Worm (Caenorhabditis elegans) whole organism, early embryonic: ENCODE results near the gene ceh-14.

Experiments used
- B0310.2 ChIP-seq: sonication (generic microtip); optimal IDR thresholded peaks from 2 replicates; lab custom pipeline; 2016; ENCODE audit warnings: mild to moderate bottlenecking, missing genetic modification characterization, missing compliant biosample characterization
- F13C5.2 ChIP-seq: sonication (generic microtip); optimal IDR thresholded peaks from 2 replicates; lab custom pipeline; 2017; ENCODE audit warnings: mild to moderate bottlenecking, missing genetic modification characterization, inconsistent platforms, missing compliant biosample characterization
- aly-1 ChIP-seq: sonication (generic microtip); optimal IDR thresholded peaks from 2 replicates; lab custom pipeline; 2016; ENCODE audit warnings: missing genetic modification characterization, missing compliant biosample characterization
- ama-1 ChIP-seq: fragments of 150-350 bp; optimal IDR thresholded peaks from 2 replicates; lab custom pipeline; 2014
- ceh-13 ChIP-seq: fragments of 200-800 bp; sonication (Bioruptor generic); optimal IDR thresholded peaks from 2 replicates; lab custom pipeline; 2018; ENCODE audit warnings: mild to moderate bottlenecking, missing genetic modification characterization, missing compliant biosample characterization
- ceh-36 ChIP-seq: sonication (generic microtip); optimal IDR thresholded peaks from 2 replicates; lab custom pipeline; 2016; ENCODE audit warnings: missing genetic modification characterization, inconsistent platforms, missing compliant biosample characterization
- ets-7 ChIP-seq: sonication (generic microtip); optimal IDR thresholded peaks from 2 replicates; lab custom pipeline; 2016; ENCODE audit warnings: missing genotype, missing genetic modification characterization, missing compliant biosample characterization
- flt-1 ChIP-seq: fragments of 200-800 bp; sonication (Bioruptor generic); IDR thresholded peaks from 2 replicates; pipeline ENCODE4 v1.3.6; 2022; ENCODE audit warnings: missing genetic modification characterization, missing compliant biosample characterization
- hmbx-1 ChIP-seq: sonication (generic microtip); optimal IDR thresholded peaks from 2 replicates; lab custom pipeline; 2016; ENCODE audit warnings: mild to moderate bottlenecking, missing genetic modification characterization, missing compliant biosample characterization
- hmg-4 ChIP-seq: fragments of 200-800 bp; sonication (Bioruptor generic); optimal IDR thresholded peaks from 2 replicates; lab custom pipeline; 2018; ENCODE audit warnings: mild to moderate bottlenecking, missing genetic modification characterization, missing compliant biosample characterization
- hnd-1 ChIP-seq: sonication (generic microtip); optimal IDR thresholded peaks from 2 replicates; lab custom pipeline; 2016; ENCODE audit warnings: missing genetic modification characterization, missing compliant biosample characterization
- pes-1 ChIP-seq: fragments of 200-800 bp; sonication (Bioruptor generic); IDR thresholded peaks from 2 replicates; pipeline ENCODE4 v1.3.6; 2022; ENCODE audit warnings: missing genetic modification reagents, missing genetic modification characterization, missing compliant biosample characterization
- scrt-1 ChIP-seq: fragments of 200-800 bp; sonication (Bioruptor generic); IDR thresholded peaks from 2 replicates; pipeline ENCODE4 v1.3.6; 2022; ENCODE audit warnings: missing genetic modification characterization, missing compliant biosample characterization
- sea-1 ChIP-seq: fragments of 200-800 bp; sonication (Bioruptor generic); conservative IDR thresholded peaks from 2 replicates; pipeline ENCODE4 v1.3.6; 2022; ENCODE audit warnings: missing genetic modification characterization, missing compliant biosample characterization
- tbx-11 ChIP-seq: fragments of 200-800 bp; sonication (Bioruptor generic); IDR thresholded peaks from 2 replicates; pipeline ENCODE4 v1.3.6; 2022; ENCODE audit warnings: missing genetic modification characterization, missing compliant biosample characterization
- tbx-37 ChIP-seq: fragments of 200-800 bp; sonication (Bioruptor generic); conservative IDR thresholded peaks from 2 replicates; pipeline ENCODE4 v1.3.6; 2022; ENCODE audit warnings: missing genetic modification reagents, missing genetic modification characterization, missing compliant biosample characterization
- tra-4 ChIP-seq: sonication (generic microtip); optimal IDR thresholded peaks from 2 replicates; lab custom pipeline; 2017; ENCODE audit warnings: missing genetic modification characterization, missing compliant biosample characterization

The ceh-14 gene

DNA sequence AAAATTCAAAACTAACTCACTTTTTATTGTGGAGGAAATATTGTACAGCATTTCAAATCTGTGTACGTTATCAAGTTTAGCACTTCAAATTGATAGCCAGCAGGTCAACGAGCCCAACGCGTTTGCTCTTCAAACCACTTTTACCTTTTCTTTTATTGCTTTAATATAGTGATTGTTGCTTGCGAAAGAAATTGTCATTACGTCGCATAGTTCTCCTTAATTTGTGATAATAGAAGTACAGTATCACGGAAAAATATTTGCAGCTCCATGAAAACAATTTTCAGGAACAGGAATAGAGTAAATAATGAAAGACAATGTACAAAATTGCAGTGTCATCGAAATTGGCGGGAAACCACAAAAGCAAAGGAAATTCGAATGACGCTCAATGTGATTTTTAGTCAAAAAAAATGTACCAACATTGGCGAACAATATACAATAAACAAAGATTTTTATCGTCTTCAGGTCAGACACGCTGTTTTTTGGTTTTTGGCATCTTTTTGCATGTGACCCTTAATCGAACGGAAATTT, 26.5 kb upstream of the ceh-14 start, which contains the start of the genes PDB1.1 and F08C6.5:
Gene PDB1.1, minus strand, starts transcription at position 158 of the 528 bp plus-strand sequence.
Gene F08C6.5, plus strand, starts transcription at position 478 of the 528 bp plus-strand sequence.
- no peak for TF ChIP-seq pes-1 (GFP tag; lab: Robert Waterston, UW)
- no peak for TF ChIP-seq tbx-11 (GFP tag; lab: Robert Waterston, UW)
- TF ChIP-seq sea-1 (GFP tag; lab: Robert Waterston, UW) = no peak
- no peak for TF ChIP-seq hnd-1 (tag; lab: Kevin White, UChicago)
- TF ChIP-seq ceh-13 (GFP tag; lab: Kevin White, UChicago) = no peak
- TF ChIP-seq F13C5.2 (tag; lab: Kevin White, UChicago) = no peak
- TF ChIP-seq flt-1 (GFP tag; lab: Robert Waterston, UW) = no peak
- TF ChIP-seq aly-1 (tag; lab: Kevin White, UChicago) = no peak
- TF ChIP-seq ets-7 (tag; lab: Kevin White, UChicago) = no peak
- TF ChIP-seq hmg-4 (GFP tag; lab: Kevin White, UChicago) = no peak
- no peak for TF ChIP-seq tbx-37 (GFP tag; lab: Robert Waterston, UW)
- no peak for TF ChIP-seq scrt-1 (GFP tag; lab: Robert Waterston, UW)
- no peak for TF ChIP-seq ama-1 (lab: Kevin White, UChicago)
- no peak for TF ChIP-seq hmbx-1 (tag; lab: Kevin White, UChicago)
- TF ChIP-seq tra-4 (tag; lab: Kevin White, UChicago) = no peak
- TF ChIP-seq B0310.2 (tag; lab: Kevin White, UChicago) = no peak
- TF ChIP-seq ceh-36 = no peak

DNA sequence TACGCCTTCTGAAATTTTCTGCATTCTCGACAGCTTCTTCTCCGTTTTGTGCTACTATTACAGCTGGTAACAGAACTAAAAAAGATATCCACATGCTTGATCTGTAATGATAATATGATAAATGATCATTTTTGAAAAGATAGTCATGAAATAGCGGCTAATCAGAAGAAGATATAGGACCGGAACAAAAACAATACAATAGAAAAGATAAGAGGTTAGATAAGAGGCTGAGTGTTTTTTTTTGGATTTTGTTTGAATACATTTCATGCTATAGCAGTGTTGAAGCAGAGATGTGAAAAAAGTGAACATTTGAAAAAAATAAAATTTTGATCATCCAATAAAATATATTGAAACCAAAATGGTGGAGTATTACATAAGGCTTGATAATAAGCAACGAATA, 21.8 kb upstream of the ceh-14 start, which contains the start of gene F46C8.8:
Gene F46C8.8, minus strand, starts transcription at position 101 of the 400 bp plus-strand sequence.
- TF ChIP-seq tbx-37 (GFP tag; lab: Robert Waterston, UW) (no peak), ceh-36 (no peak), hmg-4 (GFP tag; lab: Kevin White, UChicago) (no peak), B0310.2 (tag; lab: Kevin White, UChicago) (no peak), hmbx-1 (tag; lab: Kevin White, UChicago) (no peak), sea-1 (GFP tag; lab: Robert Waterston, UW) (no peak), scrt-1 (GFP tag; lab: Robert Waterston, UW) (no peak), flt-1 (GFP tag; lab: Robert Waterston, UW) (no peak), ets-7 (tag; lab: Kevin White, UChicago) (no peak), ama-1 (lab: Kevin White, UChicago) (no peak), ceh-13 (GFP tag; lab: Kevin White, UChicago) (no peak)

DNA sequence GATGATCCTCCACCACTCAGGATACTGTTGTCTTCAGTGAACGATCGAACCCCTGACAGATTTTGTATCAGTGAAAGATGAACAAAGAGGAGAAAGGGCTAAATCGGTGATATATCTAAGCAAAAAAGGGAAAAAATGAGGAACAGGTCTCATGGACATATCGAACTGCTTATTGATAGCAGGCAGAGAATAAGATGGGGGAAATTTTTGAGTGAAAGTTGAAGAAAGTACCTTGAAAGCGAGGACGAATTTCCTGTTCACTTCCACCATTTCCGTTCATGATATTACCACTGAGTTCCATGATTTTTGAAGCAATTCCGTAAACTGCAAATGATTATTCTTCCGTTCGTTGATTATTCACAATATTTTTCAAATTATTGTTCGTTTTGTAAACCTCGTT, 20.8 kb upstream of the ceh-14 start:
- TF ChIP-seq pes-1 (GFP tag; lab: Robert Waterston, UW) (no peak), sea-1 (GFP tag; lab: Robert Waterston, UW) (no peak), hnd-1 (tag; lab: Kevin White, UChicago) (no peak), scrt-1 (GFP tag; lab: Robert Waterston, UW) (no peak), ets-7 (tag; lab: Kevin White, UChicago) (no peak), tbx-37 (GFP tag; lab: Robert Waterston, UW) (no peak), F13C5.2 (tag; lab: Kevin White, UChicago) (no peak), hmg-4 (GFP tag; lab: Kevin White, UChicago) (no peak), ama-1 (lab: Kevin White, UChicago) (no peak), flt-1 (GFP tag; lab: Robert Waterston, UW) (no peak), hmbx-1 (tag; lab: Kevin White, UChicago) (no peak), tra-4 (tag; lab: Kevin White, UChicago) (no peak), ceh-36 (no peak), aly-1 (tag; lab: Kevin White, UChicago) (no peak), ceh-13 (GFP tag; lab: Kevin White, UChicago) (no peak), tbx-11 (GFP tag; lab: Robert Waterston, UW) (no peak), B0310.2 (tag; lab: Kevin White, UChicago) (no peak)

DNA sequence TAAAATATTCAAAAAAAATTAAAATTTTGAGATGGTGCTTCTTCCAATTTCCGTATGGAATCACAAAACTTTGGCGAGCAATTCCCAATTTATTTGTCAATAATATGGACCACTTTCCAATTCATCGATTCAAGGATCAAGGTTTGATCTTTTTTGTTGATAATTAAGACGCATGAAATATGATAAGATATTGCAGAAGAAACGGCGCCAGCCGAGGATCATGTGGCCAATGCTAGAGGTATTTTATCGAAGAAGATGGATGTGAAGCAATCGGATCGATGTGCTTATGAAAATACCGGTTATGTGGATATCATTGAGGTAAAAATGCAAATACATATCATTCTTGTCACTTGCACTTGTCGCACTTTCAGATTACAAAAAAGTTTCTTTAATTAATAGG, 17.9 kb upstream of the ceh-14 start:
- TF ChIP-seq F13C5.2 (tag; lab: Kevin White, UChicago) (no peak), tbx-11 (GFP tag; lab: Robert Waterston, UW) (no peak), scrt-1 (GFP tag; lab: Robert Waterston, UW) (no peak), hnd-1 (tag; lab: Kevin White, UChicago) (no peak), tra-4 (tag; lab: Kevin White, UChicago) (no peak)

DNA sequence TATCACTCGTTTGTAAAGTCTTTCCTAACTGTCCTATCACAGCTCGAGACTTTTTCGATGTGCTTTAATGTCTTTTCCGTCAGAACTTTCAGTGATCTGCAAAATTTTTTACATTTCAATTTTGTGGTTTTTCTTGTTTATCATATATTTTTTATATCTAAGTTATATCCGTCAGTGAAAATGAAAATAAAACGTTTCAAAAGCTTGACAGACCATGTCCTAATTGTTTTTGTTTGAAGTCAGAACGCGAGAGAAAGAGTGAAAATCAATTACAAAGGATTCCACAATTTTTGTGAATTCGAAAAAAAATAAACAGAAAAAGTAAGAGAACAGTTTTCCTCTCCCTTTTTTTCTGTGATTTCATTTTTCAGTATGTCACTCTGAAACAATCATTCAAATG, 15.6 kb upstream of the ceh-14 start, which contains the start of gene F46C8.1:
Gene F46C8.1, plus strand, starts transcription at position 301 of the 400 bp plus-strand sequence.
- no peak for TF ChIP-seq ets-7 (tag; lab: Kevin White, UChicago)
- no peak for TF ChIP-seq B0310.2 (tag; lab: Kevin White, UChicago)
- no peak for TF ChIP-seq tbx-37 (GFP tag; lab: Robert Waterston, UW)
- no peak for TF ChIP-seq tbx-11 (GFP tag; lab: Robert Waterston, UW)
- TF ChIP-seq ceh-13 (GFP tag; lab: Kevin White, UChicago) = no peak
- TF ChIP-seq hmg-4 (GFP tag; lab: Kevin White, UChicago) = no peak

DNA sequence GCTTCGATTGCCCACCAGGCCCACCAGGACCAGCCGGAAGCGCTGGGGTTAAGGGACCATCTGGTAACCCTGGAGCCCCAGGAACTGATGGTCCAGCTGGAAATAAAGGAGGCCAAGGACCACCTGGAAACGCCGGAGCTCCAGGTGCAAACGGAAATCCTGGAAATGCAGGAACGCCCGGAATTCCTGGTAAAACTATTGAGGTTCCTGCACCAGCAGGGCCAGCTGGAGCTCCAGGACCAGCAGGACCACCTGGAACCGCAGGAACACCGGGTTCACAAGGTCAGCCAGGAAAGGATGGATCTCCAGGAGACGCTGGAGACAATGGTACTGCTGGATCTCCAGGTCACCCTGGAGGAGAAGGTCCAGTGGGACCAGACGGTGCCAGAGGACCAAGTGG, 15.2 kb upstream of the ceh-14 start:
- TF ChIP-seq ama-1 (lab: Kevin White, UChicago) (no peak), hnd-1 (tag; lab: Kevin White, UChicago) (no peak), B0310.2 (tag; lab: Kevin White, UChicago) (no peak), tbx-37 (GFP tag; lab: Robert Waterston, UW) (no peak), ets-7 (tag; lab: Kevin White, UChicago) (no peak), hmg-4 (GFP tag; lab: Kevin White, UChicago) (no peak), F13C5.2 (tag; lab: Kevin White, UChicago) (no peak), tra-4 (tag; lab: Kevin White, UChicago) (no peak)

DNA sequence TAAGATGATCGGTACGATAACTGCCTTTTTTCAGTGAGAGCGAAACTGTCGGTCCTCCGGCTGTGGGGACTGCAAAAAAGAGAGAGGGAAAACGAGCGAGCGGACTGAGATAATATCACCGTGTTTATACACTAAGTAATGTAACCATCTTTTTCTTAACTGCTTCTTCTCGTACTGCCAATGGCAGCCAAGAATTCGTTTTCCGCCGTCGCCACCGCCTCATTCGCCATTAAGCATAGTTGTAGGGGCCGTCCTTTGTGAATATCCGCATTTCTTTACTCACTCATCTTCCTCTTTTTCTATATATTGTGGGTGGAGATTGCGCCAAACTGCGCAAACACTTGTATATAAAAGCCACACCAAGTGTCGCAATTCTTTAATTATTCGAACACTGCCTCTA, 14.0 kb upstream of the ceh-14 start, which contains the start of gene col-174:
Gene col-174, plus strand, starts transcription at position 301 of the 400 bp plus-strand sequence.
- TF ChIP-seq ceh-36 = no peak
- no peak for TF ChIP-seq scrt-1 (GFP tag; lab: Robert Waterston, UW)
- TF ChIP-seq aly-1 (tag; lab: Kevin White, UChicago) = no peak
- TF ChIP-seq B0310.2 (tag; lab: Kevin White, UChicago) = no peak
- no peak for TF ChIP-seq ets-7 (tag; lab: Kevin White, UChicago)
- TF ChIP-seq hmbx-1 (tag; lab: Kevin White, UChicago) = no peak
- TF ChIP-seq tra-4 (tag; lab: Kevin White, UChicago) = no peak
- TF ChIP-seq F13C5.2 (tag; lab: Kevin White, UChicago) = no peak
- no peak for TF ChIP-seq tbx-11 (GFP tag; lab: Robert Waterston, UW)
- no peak for TF ChIP-seq flt-1 (GFP tag; lab: Robert Waterston, UW)
- TF ChIP-seq tbx-37 (GFP tag; lab: Robert Waterston, UW) = no peak
